Worm (Caenorhabditis elegans) whole organism, mixed stage, embryonic: ENCODE data around the gene snf-10.

Source experiments
- M03D4.4 ChIP-seq: sonication (generic microtip); optimal IDR thresholded peaks from 2 replicates; lab custom pipeline; 2017; ENCODE audit warnings: mild to moderate bottlenecking, missing genetic modification characterization, missing compliant biosample characterization
- bed-3 ChIP-seq: fragments of 200-800 bp; sonication (Bioruptor generic); optimal IDR thresholded peaks from 3 replicates; lab custom pipeline; 2018; ENCODE audit warnings: mild to moderate bottlenecking, missing genetic modification characterization, moderate library complexity, missing compliant biosample characterization
- blmp-1 ChIP-seq: fragments of 150-350 bp; optimal IDR thresholded peaks from 2 replicates; lab custom pipeline; 2014; ENCODE audit warnings: missing biosample characterization, missing genetic modification characterization
- ceh-39 ChIP-seq: fragments of 150-350 bp; optimal IDR thresholded peaks from 2 replicates; lab custom pipeline; 2014; ENCODE audit warnings: missing biosample characterization, missing genetic modification characterization
- ceh-43 ChIP-seq: fragments of 200-800 bp; sonication (Bioruptor generic); optimal IDR thresholded peaks from 2 replicates; lab custom pipeline; 2018; ENCODE audit warnings: mild to moderate bottlenecking, missing genetic modification characterization, moderate library complexity, missing compliant biosample characterization
- ceh-83 ChIP-seq: fragments of 200-800 bp; sonication (Bioruptor generic); optimal IDR thresholded peaks from 2 replicates; lab custom pipeline; 2018; ENCODE audit warnings: mild to moderate bottlenecking, missing genetic modification characterization, missing compliant biosample characterization
- ces-1 ChIP-seq: fragments of 150-350 bp; optimal IDR thresholded peaks from 2 replicates; lab custom pipeline; 2014; ENCODE audit warnings: missing biosample characterization, missing genetic modification reagents, missing genetic modification characterization
- elt-1 ChIP-seq: sonication (generic microtip); optimal IDR thresholded peaks from 2 replicates; lab custom pipeline; 2017; ENCODE audit warnings: missing genetic modification characterization, mild to moderate bottlenecking, missing compliant biosample characterization, antibody characterized with exemption, moderate library complexity, borderline replicate concordance; ENCODE audit not compliant: insufficient read depth
- elt-3 ChIP-seq: fragments of 150-350 bp; optimal IDR thresholded peaks from 2 replicates; lab custom pipeline; 2014; ENCODE audit warnings: missing biosample characterization, missing genetic modification characterization
- flh-1 ChIP-seq: fragments of 200-800 bp; sonication (Bioruptor generic); optimal IDR thresholded peaks from 2 replicates; lab custom pipeline; 2018; ENCODE audit warnings: mild to moderate bottlenecking, missing genetic modification characterization, moderate library complexity, missing compliant biosample characterization
- hlh-1 ChIP-seq: fragments of 150-350 bp; optimal IDR thresholded peaks from 2 replicates; lab custom pipeline; 2014; ENCODE audit warnings: missing biosample characterization, missing genetic modification reagents, missing genetic modification characterization
- lin-13 ChIP-seq: fragments of 150-350 bp; optimal IDR thresholded peaks from 2 replicates; lab custom pipeline; 2014; ENCODE audit warnings: missing biosample characterization, missing genetic modification characterization
- lin-32 ChIP-seq: fragments of 200-800 bp; sonication (Bioruptor generic); optimal IDR thresholded peaks from 2 replicates; lab custom pipeline; 2018; ENCODE audit warnings: mild to moderate bottlenecking, missing genetic modification characterization, missing compliant biosample characterization
- lsy-2 ChIP-seq: fragments of 150-350 bp; optimal IDR thresholded peaks from 2 replicates; lab custom pipeline; 2014; ENCODE audit warnings: missing biosample characterization, missing genetic modification characterization
- mab-5 ChIP-seq: fragments of 150-350 bp; optimal IDR thresholded peaks from 2 replicates; lab custom pipeline; 2014; ENCODE audit warnings: missing biosample characterization, missing genetic modification characterization
- mep-1 ChIP-seq: fragments of 150-350 bp; optimal IDR thresholded peaks from 2 replicates; lab custom pipeline; 2017; ENCODE audit warnings: missing biosample characterization, missing genetic modification reagents, missing genetic modification characterization, inconsistent platforms
- mls-2 ChIP-seq: sonication (generic microtip); optimal IDR thresholded peaks from 2 replicates; lab custom pipeline; 2016; ENCODE audit warnings: mild to moderate bottlenecking, missing genetic modification characterization, moderate library complexity, missing compliant biosample characterization
- nhr-12 ChIP-seq: fragments of 150-350 bp; optimal IDR thresholded peaks from 2 replicates; lab custom pipeline; 2014; ENCODE audit warnings: missing biosample characterization, missing genetic modification characterization
- nhr-2 ChIP-seq: fragments of 150-350 bp; optimal IDR thresholded peaks from 2 replicates; lab custom pipeline; 2014; ENCODE audit warnings: missing biosample characterization, missing genetic modification characterization
- nhr-237 ChIP-seq: fragments of 150-350 bp; optimal IDR thresholded peaks from 2 replicates; lab custom pipeline; 2014; ENCODE audit warnings: missing biosample characterization, missing genetic modification characterization
- nhr-28 ChIP-seq: fragments of 150-350 bp; optimal IDR thresholded peaks from 2 replicates; lab custom pipeline; 2014; ENCODE audit warnings: missing biosample characterization, missing genetic modification characterization
- nhr-76 ChIP-seq: sonication (generic microtip); optimal IDR thresholded peaks from 2 replicates; lab custom pipeline; 2017; ENCODE audit warnings: missing biosample characterization, missing genetic modification characterization
- pha-4 ChIP-seq: fragments of 150-350 bp; optimal IDR thresholded peaks from 2 replicates; lab custom pipeline; 2018; ENCODE audit warnings: missing biosample characterization, missing genetic modification reagents, missing genetic modification characterization
- sem-2 ChIP-seq: fragments of 200-800 bp; sonication (Bioruptor generic); optimal IDR thresholded peaks from 2 replicates; lab custom pipeline; 2018; ENCODE audit warnings: mild to moderate bottlenecking, missing genetic modification characterization, missing compliant biosample characterization
- snpc-4 ChIP-seq: fragments of 150-350 bp; optimal IDR thresholded peaks from 2 replicates; lab custom pipeline; 2014; ENCODE audit warnings: missing biosample characterization, missing genetic modification characterization
- sptf-1 ChIP-seq: sonication (generic microtip); optimal IDR thresholded peaks from 2 replicates; lab custom pipeline; 2017; ENCODE audit warnings: mild to moderate bottlenecking, missing genetic modification characterization, moderate library complexity, missing compliant biosample characterization
- unc-120 ChIP-seq: sonication (generic microtip); optimal IDR thresholded peaks from 2 replicates; lab custom pipeline; 2017; ENCODE audit warnings: missing genetic modification characterization, missing compliant biosample characterization; ENCODE audit not compliant: poor library complexity, severe bottlenecking
- unc-39 ChIP-seq: fragments of 150-350 bp; optimal IDR thresholded peaks from 2 replicates; lab custom pipeline; 2014; ENCODE audit warnings: missing biosample characterization, missing genetic modification characterization
- unc-62 ChIP-seq: fragments of 150-350 bp; optimal IDR thresholded peaks from 2 replicates; lab custom pipeline; 2014; ENCODE audit warnings: missing biosample characterization, missing genetic modification reagents, missing genetic modification characterization
- zip-8 ChIP-seq: fragments of 150-350 bp; optimal IDR thresholded peaks from 2 replicates; lab custom pipeline; 2014; ENCODE audit warnings: missing biosample characterization, missing genetic modification characterization

snf-10 gene

ce11 chrV:10435198-10435597 is 5.4 kb downstream of the snf-10 start:
- TF ChIP-seq M03D4.4 (tag; lab: Kevin White, UChicago) (no peak), snpc-4 (tag; lab: Kevin White, UChicago) (no peak), ces-1 (GFP tag; lab: Kevin White, UChicago) (no peak), hlh-1 (no peak), blmp-1 (no peak), mls-2 (tag; lab: Kevin White, UChicago) (no peak), ceh-39 (tag; lab: Kevin White, UChicago) (no peak), unc-39 (no peak), lin-32 (GFP tag; lab: Kevin White, UChicago) (no peak), sptf-1 (no peak), mep-1 (no peak), ceh-43 (GFP tag; lab: Kevin White, UChicago) (no peak), ceh-83 (no peak), lin-13 (no peak), pha-4 (tag; lab: Kevin White, UChicago) (no peak), unc-62 (GFP tag; lab: Kevin White, UChicago) (no peak), nhr-2 (tag; lab: Kevin White, UChicago) (no peak)

DNA sequence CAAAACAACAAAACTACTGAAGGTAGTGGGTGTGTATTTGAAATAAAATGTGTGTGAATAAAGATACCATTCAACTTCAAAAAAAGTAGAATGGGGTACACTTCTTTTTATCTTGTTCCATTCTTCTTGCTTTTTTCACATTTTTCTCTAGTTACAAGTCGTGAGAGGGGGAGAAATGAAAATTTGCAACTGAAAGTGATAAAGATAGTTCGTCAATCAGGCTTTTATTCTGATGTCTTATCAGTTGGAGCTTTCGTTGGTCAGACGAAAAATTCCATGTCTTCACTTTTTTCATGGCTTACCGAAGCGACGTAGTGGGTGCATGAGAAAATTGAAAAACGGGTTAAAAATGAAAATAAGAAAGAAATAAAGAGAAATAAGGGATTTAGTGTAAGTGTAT is 6.9 kb downstream of the snf-10 start, which contains the start of gene Y32F6A.4:
Gene Y32F6A.4, minus strand, starts transcription at position 347 of the 400 bp plus-strand sequence.
- TF ChIP-seq elt-3 (tag; lab: Kevin White, UChicago): no peak

DNA sequence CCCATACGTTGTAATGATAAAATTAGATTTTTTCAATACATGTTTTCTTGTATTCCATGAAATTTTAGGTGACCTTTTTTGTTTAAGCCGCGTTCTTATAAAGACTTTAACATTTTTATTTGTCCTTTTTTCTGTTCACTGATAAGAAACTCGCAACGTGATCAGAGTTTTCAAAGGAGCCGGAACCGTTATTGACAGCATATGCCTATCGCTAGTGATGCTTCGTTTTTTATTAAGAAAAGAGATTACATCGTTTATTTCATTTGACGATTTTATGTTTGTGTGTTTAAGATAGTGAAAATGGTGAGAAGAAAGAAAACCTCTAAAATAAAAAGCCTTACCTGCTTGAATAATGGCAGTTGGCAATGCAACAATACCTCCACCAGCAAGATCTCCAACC is 8.0 kb downstream of the snf-10 start:
- TF ChIP-seq elt-3 (tag; lab: Kevin White, UChicago): no peak
- no peak for TF ChIP-seq ceh-39 (tag; lab: Kevin White, UChicago)
- no peak for TF ChIP-seq nhr-237 (tag; lab: Kevin White, UChicago)
- no peak for TF ChIP-seq nhr-12 (tag; lab: Kevin White, UChicago)
- TF ChIP-seq ceh-83: no peak
- no peak for TF ChIP-seq mep-1
- TF ChIP-seq sem-2 (GFP tag; lab: Kevin White, UChicago): no peak
- TF ChIP-seq nhr-76 (tag; lab: Kevin White, UChicago): no peak
- no peak for TF ChIP-seq hlh-1
- TF ChIP-seq nhr-2 (tag; lab: Kevin White, UChicago): no peak
- no peak for TF ChIP-seq snpc-4 (tag; lab: Kevin White, UChicago)
- TF ChIP-seq bed-3 (GFP tag; lab: Kevin White, UChicago): no peak
- TF ChIP-seq unc-62 (GFP tag; lab: Kevin White, UChicago): no peak
- TF ChIP-seq lsy-2 (tag; lab: Kevin White, UChicago): no peak
- TF ChIP-seq unc-39: no peak
- no peak for TF ChIP-seq unc-120 (tag; lab: Kevin White, UChicago)
- TF ChIP-seq M03D4.4 (tag; lab: Kevin White, UChicago): no peak
- TF ChIP-seq ces-1 (GFP tag; lab: Kevin White, UChicago): no peak
- no peak for TF ChIP-seq lin-13
- no peak for TF ChIP-seq sptf-1

DNA sequence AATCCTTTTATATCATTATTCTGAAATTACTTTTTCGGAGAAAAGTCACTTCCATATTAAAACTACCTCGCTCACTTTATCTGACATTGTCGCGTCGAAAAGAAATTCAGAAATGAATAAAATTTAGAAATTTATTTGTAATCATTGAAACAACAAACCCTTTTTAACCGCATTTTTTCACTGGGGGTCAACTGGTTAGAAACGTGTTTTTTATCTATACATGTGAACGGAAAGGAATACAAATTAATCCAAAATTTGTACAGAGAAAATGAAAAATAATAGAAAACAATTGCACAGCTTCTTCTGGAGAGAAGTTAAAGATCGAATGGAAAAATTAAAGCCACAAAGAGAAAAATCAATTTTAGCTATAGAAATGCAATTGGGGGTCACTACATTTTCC is 12.0 kb downstream of the snf-10 start, which contains the start of gene tag-314:
Gene tag-314, minus strand, starts transcription at position 101 of the 400 bp plus-strand sequence.
- no peak for TF ChIP-seq nhr-28 (tag; lab: Kevin White, UChicago)
- no peak for TF ChIP-seq elt-1 (tag; lab: Kevin White, UChicago)
- no peak for TF ChIP-seq mep-1
- no peak for TF ChIP-seq zip-8 (tag; lab: Kevin White, UChicago)
- TF ChIP-seq bed-3 (GFP tag; lab: Kevin White, UChicago): no peak
- TF ChIP-seq elt-3 (tag; lab: Kevin White, UChicago): no peak
- TF ChIP-seq nhr-2 (tag; lab: Kevin White, UChicago): no peak
- TF ChIP-seq lin-32 (GFP tag; lab: Kevin White, UChicago): no peak
- TF ChIP-seq blmp-1: no peak
- TF ChIP-seq flh-1: no peak
- no peak for TF ChIP-seq sptf-1
- TF ChIP-seq sem-2 (GFP tag; lab: Kevin White, UChicago): no peak
- TF ChIP-seq ceh-83: no peak
- TF ChIP-seq, all 35 proteins: peak for 0

ce11 chrV:10426253-10426652 is 14.4 kb downstream of the snf-10 start, which contains the start of gene apc-10:
TSS of gene apc-10 (minus strand) at chrV:10426353.
- TF ChIP-seq sem-2 (GFP tag; lab: Kevin White, UChicago) (no peak), snpc-4 (tag; lab: Kevin White, UChicago) (no peak), lin-32 (GFP tag; lab: Kevin White, UChicago) (no peak), ceh-83 (no peak), blmp-1 (no peak), lsy-2 (tag; lab: Kevin White, UChicago) (no peak), nhr-28 (tag; lab: Kevin White, UChicago) (no peak), nhr-12 (tag; lab: Kevin White, UChicago) (no peak), pha-4 (tag; lab: Kevin White, UChicago) (no peak), lin-13 (no peak), M03D4.4 (tag; lab: Kevin White, UChicago) (no peak), elt-3 (tag; lab: Kevin White, UChicago) (no peak), mab-5 (tag; lab: Kevin White, UChicago) (no peak), hlh-1 (no peak), sptf-1 (no peak), flh-1 (no peak), mep-1 (no peak), elt-1 (tag; lab: Kevin White, UChicago) (no peak), ces-1 (GFP tag; lab: Kevin White, UChicago) (no peak), mls-2 (tag; lab: Kevin White, UChicago) (no peak)
- TF ChIP-seq, all 35 proteins: peak for 0
